Worm (Caenorhabditis elegans) whole organism, young adult: ENCODE data around the gene Y38E10A.17.

Experiments used
- C17E4.6 ChIP-seq: fragments of 200-800 bp; sonication (Bioruptor generic); IDR thresholded peaks from 2 replicates; pipeline ENCODE4 v1.3.6; 2022; ENCODE audit warnings: missing genetic modification reagents, missing genetic modification characterization, missing compliant biosample characterization
- Y79H2A.3 ChIP-seq: fragments of 200-800 bp; sonication (Bioruptor generic); conservative IDR thresholded peaks from 2 replicates; pipeline ENCODE4 v1.3.6; 2022; ENCODE audit warnings: missing genetic modification reagents, missing genetic modification characterization, missing compliant biosample characterization
- him-1 ChIP-seq: sonication (generic microtip); optimal IDR thresholded peaks from 2 replicates; lab custom pipeline; 2016; ENCODE audit warnings: missing genotype, missing genetic modification reagents, missing genetic modification characterization, missing compliant biosample characterization
- ztf-26 ChIP-seq: sonication (generic microtip); optimal IDR thresholded peaks from 2 replicates; lab custom pipeline; 2017; ENCODE audit warnings: missing genetic modification characterization, missing compliant biosample characterization

ce11 chrII:12634749-12635318 is at the start of gene Y38E10A.17:
- TF ChIP-seq him-1 (tag; lab: Kevin White, UChicago) (no peak), C17E4.6 (GFP tag; lab: Robert Waterston, UW) (no peak), Y79H2A.3 (no peak), ztf-26 (no peak)
